Worm (Caenorhabditis elegans): Measurements from ENCODE around the gene R03G5.6.

Gene R03G5.6

DNA sequence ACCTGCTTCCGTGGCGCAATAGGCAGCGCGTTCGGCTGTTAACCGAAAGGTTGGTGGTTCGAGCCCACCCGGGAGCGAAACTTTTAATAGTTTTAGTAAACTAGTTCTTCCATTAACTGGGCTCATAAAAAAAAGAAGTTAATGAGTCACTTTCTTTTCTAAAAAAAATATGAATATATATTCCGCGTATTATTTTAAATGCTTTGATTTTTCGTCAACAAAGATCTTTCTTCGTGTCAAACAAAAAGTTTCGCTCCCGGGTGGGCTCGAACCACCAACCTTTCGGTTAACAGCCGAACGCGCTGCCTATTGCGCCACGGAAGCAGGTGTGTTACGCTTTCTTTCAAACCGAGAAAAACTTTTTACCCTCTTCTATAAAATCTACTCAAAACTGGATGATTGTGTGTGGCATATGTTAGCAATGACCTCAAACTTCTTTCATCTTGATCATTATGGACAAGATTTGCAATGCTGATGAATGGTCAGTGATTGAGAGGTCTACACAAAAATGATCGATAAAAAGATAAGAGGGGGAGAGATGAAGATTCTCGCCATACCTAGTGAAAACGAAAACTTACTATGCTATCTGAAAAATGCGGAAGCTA lies 42.9 kb downstream of the R03G5.6 start (continued):
- TF ChIP-seq hmg-20 (GFP tag; IDR thresholded peaks at IDR 0.05) (no peak), dpl-1 (GFP tag; optimal IDR thresholded peaks at IDR 0.05) (no peak)

All from whole organism, young adult.